Fruit fly (Drosophila melanogaster): ENCODE results near the gene RpS28-like.

RpS28-like gene

dm6 chr2L:9440640-9441039, 4.0 kb downstream of the RpS28-like start, which contains the start of gene CG33723:
TSS of gene CG33723 (minus strand) at chr2L:9440740.
- TF ChIP-seq EcR (GFP tag; optimal IDR thresholded peaks at IDR 0.05), result no peak
- no peak for TF ChIP-seq CG4496 (GFP tag; IDR thresholded peaks at IDR 0.05)
- no peak for TF ChIP-seq CG32121 (GFP tag; IDR thresholded peaks at IDR 0.05)
- no peak for TF ChIP-seq Pif1A (GFP tag; optimal IDR thresholded peaks at IDR 0.05)
- no peak for TF ChIP-seq CG14655 (GFP tag; optimal IDR thresholded peaks at IDR 0.05)
- TF ChIP-seq CG10348 (GFP tag; IDR thresholded peaks at IDR 0.05), result no peak
- no peak for TF ChIP-seq D1 (tag; optimal IDR thresholded peaks at IDR 0.05)
- TF ChIP-seq fd96Ca (GFP tag; IDR thresholded peaks at IDR 0.05), result no peak
- no peak for TF ChIP-seq Ets98B (GFP tag; IDR thresholded peaks at IDR 0.05)
- no peak for TF ChIP-seq CG9948 (tag; optimal IDR thresholded peaks at IDR 0.05)
- TF ChIP-seq CG13204 (GFP tag; optimal IDR thresholded peaks at IDR 0.05), result no peak
- TF ChIP-seq Snoo (tag; optimal IDR thresholded peaks at IDR 0.05), result no peak
- no peak for TF ChIP-seq rn (GFP tag; IDR thresholded peaks at IDR 0.05)
- TF ChIP-seq CG8159 (tag; optimal IDR thresholded peaks at IDR 0.05), result no peak
- TF ChIP-seq CG17806 (tag; optimal IDR thresholded peaks at IDR 0.05), result no peak
- TF ChIP-seq Pif1B (GFP tag; optimal IDR thresholded peaks at IDR 0.05), result no peak

- TF ChIP-seq CG8159 (tag; optimal IDR thresholded peaks at IDR 0.05) (no peak), EcR (GFP tag; optimal IDR thresholded peaks at IDR 0.05) (no peak), Pif1A (GFP tag; optimal IDR thresholded peaks at IDR 0.05) (no peak), Ets98B (GFP tag; IDR thresholded peaks at IDR 0.05) (no peak), CG17806 (tag; optimal IDR thresholded peaks at IDR 0.05) (no peak), CG12605 (GFP tag; IDR thresholded peaks at IDR 0.05) (no peak), CG8301 (tag; optimal IDR thresholded peaks at IDR 0.05) (no peak), CG32121 (GFP tag; IDR thresholded peaks at IDR 0.05) (no peak), CG14655 (GFP tag; optimal IDR thresholded peaks at IDR 0.05) (no peak), gl (tag; optimal IDR thresholded peaks at IDR 0.05) (no peak), fd96Ca (GFP tag; IDR thresholded peaks at IDR 0.05) (no peak), Snoo (tag; optimal IDR thresholded peaks at IDR 0.05) (no peak), CG9948 (tag; optimal IDR thresholded peaks at IDR 0.05) (no peak), CG4496 (GFP tag; IDR thresholded peaks at IDR 0.05) (no peak), CG15710 (tag; optimal IDR thresholded peaks at IDR 0.05) (no peak), CG13204 (GFP tag; optimal IDR thresholded peaks at IDR 0.05) (no peak)
Measured at dm6 chr2L:9442795-9443287, 6.2 kb downstream of the RpS28-like start.

DNA sequence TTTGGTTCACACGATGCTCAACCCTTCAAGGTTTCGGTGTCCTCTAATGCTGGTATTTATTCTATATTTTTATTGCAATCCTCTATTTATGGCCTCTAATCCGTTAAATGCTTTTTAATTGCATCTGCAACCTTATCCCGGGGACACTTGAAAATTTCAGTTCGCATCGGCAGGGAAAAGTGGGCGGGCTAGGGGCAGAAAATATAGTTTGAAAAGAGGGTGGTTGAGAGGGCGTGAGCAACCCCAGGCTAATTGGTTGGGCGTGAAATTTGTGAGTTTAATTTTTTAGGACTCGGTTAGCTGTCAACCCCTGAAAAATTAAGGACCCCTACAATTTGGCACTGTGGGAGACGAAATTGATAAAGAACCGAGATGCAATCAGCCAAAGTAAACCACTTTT, 9.1 kb downstream of the RpS28-like start:
- no peak for TF ChIP-seq CG4496 (GFP tag; IDR thresholded peaks at IDR 0.05)
- no peak for TF ChIP-seq Snoo (tag; optimal IDR thresholded peaks at IDR 0.05)
- no peak for TF ChIP-seq CG8301 (tag; optimal IDR thresholded peaks at IDR 0.05)
- no peak for TF ChIP-seq rn (GFP tag; IDR thresholded peaks at IDR 0.05)
- TF ChIP-seq Pif1A (GFP tag; optimal IDR thresholded peaks at IDR 0.05), result no peak
- TF ChIP-seq CG8159 (tag; optimal IDR thresholded peaks at IDR 0.05), result no peak
- no peak for TF ChIP-seq CG9948 (tag; optimal IDR thresholded peaks at IDR 0.05)
- no peak for TF ChIP-seq CG12605 (GFP tag; IDR thresholded peaks at IDR 0.05)
- TF ChIP-seq CG10348 (GFP tag; IDR thresholded peaks at IDR 0.05), result no peak
- TF ChIP-seq CG13204 (GFP tag; optimal IDR thresholded peaks at IDR 0.05), result no peak
- no peak for TF ChIP-seq D1 (tag; optimal IDR thresholded peaks at IDR 0.05)
- TF ChIP-seq CG14655 (GFP tag; optimal IDR thresholded peaks at IDR 0.05), result no peak

dm6 chr2L:9446398-9446945, 9.9 kb downstream of the RpS28-like start:
- TF ChIP-seq CG9948 (tag; optimal IDR thresholded peaks at IDR 0.05), result no peak
- no peak for TF ChIP-seq rn (GFP tag; IDR thresholded peaks at IDR 0.05)
- no peak for TF ChIP-seq CG17806 (tag; optimal IDR thresholded peaks at IDR 0.05)
- TF ChIP-seq fd96Ca (GFP tag; IDR thresholded peaks at IDR 0.05), result no peak
- TF ChIP-seq EcR (GFP tag; optimal IDR thresholded peaks at IDR 0.05), result peak; percentile 93
- TF ChIP-seq CG4496 (GFP tag; IDR thresholded peaks at IDR 0.05), result no peak

DNA sequence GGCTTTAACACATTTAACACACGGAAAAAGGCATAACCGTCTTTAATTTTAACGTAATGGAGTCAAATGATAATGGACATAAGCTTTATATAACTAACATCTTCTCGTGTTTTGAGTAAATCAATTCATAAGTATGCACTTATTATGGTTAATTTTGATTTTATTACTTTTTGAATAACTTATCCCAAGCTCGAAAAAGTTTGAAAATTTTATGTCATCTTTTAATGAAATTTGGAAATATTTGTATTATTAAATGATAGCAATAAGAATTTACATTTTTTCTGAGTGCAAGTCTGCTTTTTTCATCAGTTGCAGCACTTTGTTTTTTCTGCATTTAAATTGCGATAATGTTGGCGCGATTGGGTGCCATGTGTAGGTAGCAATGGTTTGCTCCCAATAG, 11.2 kb downstream of the RpS28-like start:
- TF ChIP-seq Ets98B (GFP tag; IDR thresholded peaks at IDR 0.05) (peak; percentile 44; the same call in 1 of the 2 replicates), Pif1B (GFP tag; optimal IDR thresholded peaks at IDR 0.05) (peak; percentile 40), CG12605 (GFP tag; IDR thresholded peaks at IDR 0.05) (0 out of 2 replicates have a peak, but pooled peaks have one; percentile 10), Pif1A (GFP tag; optimal IDR thresholded peaks at IDR 0.05) (peak; percentile 54), CG10348 (GFP tag; IDR thresholded peaks at IDR 0.05) (no peak), CG14655 (GFP tag; optimal IDR thresholded peaks at IDR 0.05) (peak; percentile 74), CG32121 (GFP tag; IDR thresholded peaks at IDR 0.05) (peak; percentile 73), rn (GFP tag; IDR thresholded peaks at IDR 0.05) (peak; percentile 55), D1 (tag; optimal IDR thresholded peaks at IDR 0.05) (no peak), CG17806 (tag; optimal IDR thresholded peaks at IDR 0.05) (peak; percentile 62), EcR (GFP tag; optimal IDR thresholded peaks at IDR 0.05) (no peak), CG4496 (GFP tag; IDR thresholded peaks at IDR 0.05) (peak; percentile 82), CG8159 (tag; optimal IDR thresholded peaks at IDR 0.05) (peak; percentile 69), CG13204 (GFP tag; optimal IDR thresholded peaks at IDR 0.05) (no peak), CG9948 (tag; optimal IDR thresholded peaks at IDR 0.05) (peak; percentile 69), Snoo (tag; optimal IDR thresholded peaks at IDR 0.05) (peak; percentile 12), CG8301 (tag; optimal IDR thresholded peaks at IDR 0.05) (peak; percentile 56), CG34367 (tag; optimal IDR thresholded peaks at IDR 0.05) (peak; percentile 48), CG15710 (tag; optimal IDR thresholded peaks at IDR 0.05) (peak; percentile 57), fd96Ca (GFP tag; IDR thresholded peaks at IDR 0.05) (no peak), gl (tag; optimal IDR thresholded peaks at IDR 0.05) (no peak)
